Fruit fly (Drosophila melanogaster) whole organism, adult: Measurements from ENCODE around the gene CG14573.

Experiments
- CG11617 ChIP-seq: fragments of 200-800 bp; sonication (Bioruptor generic); optimal IDR thresholded peaks from 2 replicates; lab custom pipeline; 2017; ENCODE audit warnings: mild to moderate bottlenecking, missing biosample characterization, missing genetic modification reagents, missing genetic modification characterization
- CG12768 ChIP-seq: fragments of 200-800 bp; sonication (Bioruptor generic); optimal IDR thresholded peaks from 2 replicates; lab custom pipeline; 2017; ENCODE audit warnings: missing biosample characterization, missing genetic modification characterization, mild to moderate bottlenecking, moderate library complexity, missing genetic modification reagents
- CG5204 ChIP-seq: fragments of 200-800 bp; sonication (Bioruptor generic); optimal IDR thresholded peaks from 2 replicates; lab custom pipeline; 2016; ENCODE audit warnings: missing biosample characterization, missing genetic modification characterization
- Clk ChIP-seq: fragments of 200-800 bp; sonication (Bioruptor generic); optimal IDR thresholded peaks from 2 replicates; lab custom pipeline; 2017; ENCODE audit warnings: missing biosample characterization, missing genetic modification characterization
- Crg-1 ChIP-seq: fragments of 200-800 bp; sonication (Bioruptor generic); optimal IDR thresholded peaks from 2 replicates; lab custom pipeline; 2016; ENCODE audit warnings: missing biosample characterization, missing genetic modification characterization
- Mnt ChIP-seq: fragments of 200-800 bp; sonication (Bioruptor generic); optimal IDR thresholded peaks from 2 replicates; lab custom pipeline; 2016; ENCODE audit warnings: missing biosample characterization, mild to moderate bottlenecking, missing genetic modification characterization
- bab1 ChIP-seq: fragments of 200-800 bp; sonication (Bioruptor generic); optimal IDR thresholded peaks from 3 replicates; lab custom pipeline; 2019; ENCODE audit warnings: missing biosample characterization, mild to moderate bottlenecking, missing genetic modification characterization, moderate library complexity
- cic ChIP-seq: fragments of 200-800 bp; sonication (Bioruptor generic); optimal IDR thresholded peaks from 2 replicates; lab custom pipeline; 2017; ENCODE audit warnings: missing biosample characterization, mild to moderate bottlenecking, missing genetic modification characterization, moderate library complexity
- cnc ChIP-seq, 2 experiments: fragments of >200 bp; optimal IDR thresholded peaks; 2 replicates each; lab custom pipeline; 2017
- pad ChIP-seq: fragments of 200-800 bp; sonication (Bioruptor generic); optimal IDR thresholded peaks from 3 replicates; lab custom pipeline; 2017; ENCODE audit warnings: missing biosample characterization, missing genetic modification characterization, mild to moderate bottlenecking, moderate library complexity, missing genetic modification reagents
- toe ChIP-seq: fragments of 200-800 bp; sonication (Bioruptor generic); optimal IDR thresholded peaks from 2 replicates; lab custom pipeline; 2016; ENCODE audit warnings: missing biosample characterization, missing genetic modification characterization

DNA sequence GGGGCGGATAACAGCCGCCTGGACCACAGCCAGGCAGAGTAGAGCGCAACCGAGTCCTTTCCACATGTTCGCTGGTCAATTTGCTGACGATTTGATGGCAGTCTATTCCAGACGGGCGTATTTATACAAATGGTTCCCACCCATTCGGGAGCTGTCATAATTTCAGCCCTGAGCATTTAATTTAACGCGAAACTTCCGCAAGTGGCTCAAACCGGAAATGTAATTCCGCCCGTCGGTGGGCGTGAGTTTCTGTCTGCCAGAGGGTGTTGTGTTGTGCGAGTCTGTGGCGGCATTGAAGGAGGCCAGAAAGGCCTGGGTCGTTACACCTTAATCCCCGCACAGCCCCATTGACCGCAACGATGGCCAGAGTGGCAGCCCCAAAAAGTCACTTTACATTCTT lies 10.3 kb downstream of the CG14573 start, which contains the start of gene CG14565:
- TF ChIP-seq cnc (optimal IDR thresholded peaks at IDR 0.05; lab: Kevin White, UChicago) (no peak), CG5204 (GFP tag; lab: Kevin White, UChicago) (no peak), Crg-1 (GFP tag; lab: Kevin White, UChicago) (no peak), pad (GFP tag; lab: Kevin White, UChicago) (no peak), Clk (GFP tag; lab: Kevin White, UChicago) (no peak), cic (no peak), CG11617 (GFP tag; lab: Kevin White, UChicago) (no peak), toe (no peak), Mnt (no peak), bab1 (GFP tag; lab: Kevin White, UChicago) (no peak), CG12768 (GFP tag; lab: Kevin White, UChicago) (no peak)
